Fruit fly (Drosophila melanogaster) whole organism: Measurements from ENCODE around the gene Ucp4C.

Experiments
- Dll ChIP-seq: fragments of >200 bp; optimal IDR thresholded peaks from 2 replicates; lab custom pipeline; 2017
- EcR ChIP-seq, 2 experiments: fragments of >200 bp; optimal IDR thresholded peaks; 2 replicates each; lab custom pipeline; 2017; ENCODE audit warnings: missing biosample characterization in 2 of 2, missing genetic modification characterization in 2 of 2, missing genetic modification reagents in 2 of 2
- pan ChIP-seq: fragments of >200 bp; optimal IDR thresholded peaks from 2 replicates; lab custom pipeline; 2017
- psq ChIP-seq: fragments of >200 bp; optimal IDR thresholded peaks from 2 replicates; lab custom pipeline; 2017
- usp ChIP-seq: fragments of >200 bp; optimal IDR thresholded peaks from 2 replicates; lab custom pipeline; 2017; ENCODE audit warnings: missing biosample characterization, missing genetic modification characterization, mixed read lengths

dm6 chr2L:5981433-5982333, 13.3 kb downstream of the Ucp4C start, which contains the start of gene eIF4A:
- peak; percentile 72 for TF ChIP-seq Dll (lab: Kevin White, UChicago)
- no peak for TF ChIP-seq psq
- TF ChIP-seq EcR (GFP tag; optimal IDR thresholded peaks at IDR 0.05; lab: Kevin White, UChicago) = no peak
- TF ChIP-seq pan (lab: Kevin White, UChicago) = no peak
- no peak for TF ChIP-seq usp (GFP tag; lab: Kevin White, UChicago)
